Worm (Caenorhabditis elegans) whole organism, young adult: ENCODE results near the gene W10G6.1.

Experiments used
- D2030.7 ChIP-seq: fragments of 200-800 bp; sonication (Bioruptor generic); IDR thresholded peaks from 2 replicates; pipeline ENCODE4 v1.3.6; 2022; ENCODE audit warnings: missing genetic modification reagents, missing genetic modification characterization, missing compliant biosample characterization
- F10E7.11 ChIP-seq: sonication (generic microtip); optimal IDR thresholded peaks from 2 replicates; lab custom pipeline; 2017; ENCODE audit warnings: mild to moderate bottlenecking, missing genetic modification characterization, moderate library complexity, missing compliant biosample characterization
- F55B11.4 ChIP-seq: sonication (generic microtip); optimal IDR thresholded peaks from 2 replicates; lab custom pipeline; 2016; ENCODE audit warnings: missing compliant biosample characterization, missing genetic modification characterization, borderline replicate concordance; ENCODE audit not compliant: insufficient read depth
- K12H6.12 ChIP-seq: fragments of 200-800 bp; sonication (Bioruptor generic); optimal IDR thresholded peaks from 2 replicates; lab custom pipeline; 2018; ENCODE audit warnings: mild to moderate bottlenecking, missing genetic modification characterization, missing compliant biosample characterization
- T07F8.4 ChIP-seq: sonication (generic microtip); optimal IDR thresholded peaks from 2 replicates; lab custom pipeline; 2016; ENCODE audit warnings: mild to moderate bottlenecking, missing genetic modification characterization, moderate library complexity, missing compliant biosample characterization
- T26A5.8 ChIP-seq: sonication (generic microtip); optimal IDR thresholded peaks from 2 replicates; lab custom pipeline; 2016; ENCODE audit warnings: missing genetic modification characterization, missing compliant biosample characterization
- Y53F4B.3 ChIP-seq: fragments of 200-800 bp; sonication (Bioruptor generic); IDR thresholded peaks from 2 replicates; pipeline ENCODE4 v1.3.6; 2022; ENCODE audit warnings: missing genetic modification reagents, missing genetic modification characterization, missing compliant biosample characterization
- Y56A3A.18 ChIP-seq: fragments of 200-800 bp; sonication (Bioruptor generic); IDR thresholded peaks from 2 replicates; pipeline ENCODE4 v1.3.6; 2022; ENCODE audit warnings: missing genetic modification reagents, missing genetic modification characterization, missing compliant biosample characterization
- Y95B8A.8 ChIP-seq: fragments of 200-800 bp; sonication (Bioruptor generic); IDR thresholded peaks from 2 replicates; pipeline ENCODE4 v1.3.6; 2022; ENCODE audit warnings: missing genetic modification reagents, missing genetic modification characterization, missing compliant biosample characterization
- ZK185.1 ChIP-seq: sonication (generic microtip); optimal IDR thresholded peaks from 2 replicates; lab custom pipeline; 2016; ENCODE audit warnings: mild to moderate bottlenecking, missing genetic modification characterization, missing compliant biosample characterization; ENCODE audit not compliant: poor library complexity, severe bottlenecking
- ama-1 ChIP-seq, 3 experiments: fragments of 150-350 bp in 1 of 3; sonication (generic microtip) in 2 of 3; optimal IDR thresholded peaks; 2 replicates each; lab custom pipeline; 2014 to 2018; ENCODE audit warnings: missing biosample characterization in 2 of 3, missing genetic modification characterization in 2 of 3, missing genetic modification reagents in 2 of 3
- ceh-27 ChIP-seq: fragments of 200-800 bp; sonication (Bioruptor generic); optimal IDR thresholded peaks from 2 replicates; lab custom pipeline; 2018; ENCODE audit warnings: mild to moderate bottlenecking, missing genetic modification characterization, moderate library complexity, missing compliant biosample characterization
- ceh-58 ChIP-seq: fragments of 200-800 bp; sonication (Bioruptor generic); IDR thresholded peaks from 2 replicates; pipeline ENCODE4 v1.3.6; 2022; ENCODE audit warnings: missing genetic modification characterization, missing compliant biosample characterization
- ceh-91 ChIP-seq: fragments of 200-800 bp; sonication (Bioruptor generic); IDR thresholded peaks from 2 replicates; pipeline ENCODE4 v1.3.6; 2022; ENCODE audit warnings: missing genetic modification reagents, missing genetic modification characterization, missing compliant biosample characterization
- die-1 ChIP-seq: sonication (generic microtip); optimal IDR thresholded peaks from 2 replicates; lab custom pipeline; 2016; ENCODE audit warnings: missing genotype, mild to moderate bottlenecking, missing genetic modification characterization, missing compliant biosample characterization
- dox-1 ChIP-seq: fragments of 200-800 bp; sonication (Bioruptor generic); IDR thresholded peaks from 2 replicates; pipeline ENCODE4 v1.3.6; 2022; ENCODE audit warnings: missing genetic modification reagents, missing genetic modification characterization, missing compliant biosample characterization
- ekl-4 ChIP-seq: fragments of 200-800 bp; sonication (Bioruptor generic); IDR thresholded peaks from 2 replicates; pipeline ENCODE4 v1.3.6; 2022; ENCODE audit warnings: missing genetic modification reagents, missing genetic modification characterization, missing compliant biosample characterization
- hlh-12 ChIP-seq: sonication (generic microtip); optimal IDR thresholded peaks from 2 replicates; lab custom pipeline; 2016; ENCODE audit warnings: missing genetic modification characterization, missing compliant biosample characterization
- hrde-1 ChIP-seq: sonication (generic microtip); optimal IDR thresholded peaks from 2 replicates; lab custom pipeline; 2016; ENCODE audit warnings: missing genetic modification characterization, mild to moderate bottlenecking, missing compliant biosample characterization, moderate library complexity, missing genotype, missing genetic modification reagents, borderline replicate concordance
- let-526 ChIP-seq: fragments of 200-800 bp; sonication (Bioruptor generic); IDR thresholded peaks from 2 replicates; pipeline ENCODE4 v1.3.6; 2022; ENCODE audit warnings: missing genetic modification reagents, missing genetic modification characterization, missing compliant biosample characterization
- let-607 ChIP-seq, 2 experiments: fragments of 200-800 bp in 1 of 2; sonication (Bioruptor generic) in 1 of 2; sonication (generic microtip) in 1 of 2; optimal IDR thresholded peaks; 2 replicates each; lab custom pipeline; 2016 to 2018; ENCODE audit warnings: mild to moderate bottlenecking in 2 of 2, missing compliant biosample characterization in 2 of 2, missing genetic modification characterization in 2 of 2, moderate library complexity in 2 of 2, missing genotype in 1 of 2
- lin-26 ChIP-seq: fragments of 200-800 bp; sonication (Bioruptor generic); IDR thresholded peaks from 2 replicates; pipeline ENCODE4 v1.3.6; 2022; ENCODE audit warnings: missing genetic modification reagents, missing genetic modification characterization, missing compliant biosample characterization
- lin-35 ChIP-seq, 3 experiments: fragments of 150-350 bp in 2 of 3; sonication (generic microtip) in 1 of 3; optimal IDR thresholded peaks; 2 replicates each; lab custom pipeline; 2014 to 2018; ENCODE audit warnings: missing biosample characterization in 3 of 3, missing genetic modification characterization in 3 of 3, missing genetic modification reagents in 3 of 3
- lin-40 ChIP-seq: sonication (generic microtip); optimal IDR thresholded peaks from 2 replicates; lab custom pipeline; 2016; ENCODE audit warnings: missing genetic modification characterization, mild to moderate bottlenecking, missing compliant biosample characterization, missing genotype, missing genetic modification reagents
- lin-54 ChIP-seq: fragments of 200-800 bp; sonication (Bioruptor generic); optimal IDR thresholded peaks from 2 replicates; lab custom pipeline; 2018; ENCODE audit warnings: mild to moderate bottlenecking, missing genetic modification characterization, missing compliant biosample characterization
- mcd-1 ChIP-seq: fragments of 200-800 bp; sonication (Bioruptor generic); IDR thresholded peaks from 2 replicates; pipeline ENCODE4 v1.3.6; 2022; ENCODE audit warnings: missing genetic modification reagents, missing genetic modification characterization, missing compliant biosample characterization
- mes-4 ChIP-seq: sonication (generic microtip); optimal IDR thresholded peaks from 2 replicates; lab custom pipeline; 2016; ENCODE audit warnings: missing genotype, missing genetic modification characterization, missing compliant biosample characterization
- nfyb-1 ChIP-seq: fragments of 200-800 bp; sonication (Bioruptor generic); IDR thresholded peaks from 2 replicates; pipeline ENCODE4 v1.3.6; 2022; ENCODE audit warnings: missing genetic modification reagents, missing genetic modification characterization, missing compliant biosample characterization
- nhr-179 ChIP-seq: sonication (generic microtip); optimal IDR thresholded peaks from 2 replicates; lab custom pipeline; 2016; ENCODE audit warnings: mild to moderate bottlenecking, missing genetic modification characterization, missing compliant biosample characterization
- nhr-80 ChIP-seq: sonication (generic microtip); optimal IDR thresholded peaks from 2 replicates; lab custom pipeline; 2016; ENCODE audit warnings: missing genetic modification characterization, missing compliant biosample characterization
- nhr-90 ChIP-seq: sonication (generic microtip); optimal IDR thresholded peaks from 2 replicates; lab custom pipeline; 2016; ENCODE audit warnings: missing genotype, mild to moderate bottlenecking, missing genetic modification characterization, missing compliant biosample characterization
- pbrm-1 ChIP-seq: fragments of 200-800 bp; sonication (Bioruptor generic); IDR thresholded peaks from 2 replicates; pipeline ENCODE4 v1.3.6; 2022; ENCODE audit warnings: missing genetic modification reagents, missing genetic modification characterization, missing compliant biosample characterization
- rcor-1 ChIP-seq: fragments of 200-800 bp; sonication (Bioruptor generic); IDR thresholded peaks from 2 replicates; pipeline ENCODE4 v1.3.6; 2022; ENCODE audit warnings: missing genetic modification reagents, missing genetic modification characterization, missing compliant biosample characterization
- rpc-1 ChIP-seq, 2 experiments: fragments of 150-350 bp in 1 of 2; sonication (generic microtip) in 1 of 2; optimal IDR thresholded peaks; 2 replicates each; lab custom pipeline; 2014 to 2018; ENCODE audit warnings: missing biosample characterization in 1 of 2, missing genetic modification characterization in 1 of 2, missing genetic modification reagents in 1 of 2, missing genotype in 1 of 2
- sdz-38 ChIP-seq: sonication (generic microtip); optimal IDR thresholded peaks from 2 replicates; lab custom pipeline; 2016; ENCODE audit warnings: missing genotype, missing genetic modification characterization, missing compliant biosample characterization
- snpc-1.1 ChIP-seq: sonication (generic microtip); optimal IDR thresholded peaks from 2 replicates; lab custom pipeline; 2017; ENCODE audit warnings: missing genetic modification characterization, mild to moderate bottlenecking, missing compliant biosample characterization, antibody characterized with exemption, moderate library complexity, missing genotype, missing genetic modification reagents; ENCODE audit not compliant: insufficient read depth
- snpc-1.3 ChIP-seq: sonication (generic microtip); optimal IDR thresholded peaks from 2 replicates; lab custom pipeline; 2017; ENCODE audit warnings: missing genetic modification characterization, mild to moderate bottlenecking, missing compliant biosample characterization, antibody characterized with exemption, moderate library complexity, missing genotype, missing genetic modification reagents; ENCODE audit not compliant: insufficient read depth
- snpc-3.4 ChIP-seq: sonication (generic microtip); optimal IDR thresholded peaks from 2 replicates; lab custom pipeline; 2017; ENCODE audit warnings: missing genetic modification characterization, mild to moderate bottlenecking, missing compliant biosample characterization, antibody characterized with exemption, moderate library complexity, missing genotype, missing genetic modification reagents
- snpc-4 ChIP-seq, 5 experiments: fragments of 150-350 bp in 1 of 5; sonication (generic microtip) in 4 of 5; optimal IDR thresholded peaks; 2 replicates each; lab custom pipeline; 2014 to 2018; ENCODE audit warnings: missing genetic modification characterization in 5 of 5, missing biosample characterization in 3 of 5, antibody characterized with exemption in 2 of 5, mild to moderate bottlenecking in 2 of 5, missing compliant biosample characterization in 2 of 5, missing genotype in 2 of 5, moderate library complexity in 2 of 5, missing genetic modification reagents in 1 of 5
- tbp1 ChIP-seq: fragments of 200-800 bp; sonication (Bioruptor generic); optimal IDR thresholded peaks from 2 replicates; lab custom pipeline; 2018; ENCODE audit warnings: mild to moderate bottlenecking, missing genetic modification characterization, missing compliant biosample characterization
- tbx-9 ChIP-seq: sonication (generic microtip); optimal IDR thresholded peaks from 2 replicates; lab custom pipeline; 2016; ENCODE audit warnings: borderline replicate concordance, missing genetic modification characterization, inconsistent platforms, missing compliant biosample characterization
- zim-3 ChIP-seq: sonication (generic microtip); optimal IDR thresholded peaks from 2 replicates; lab custom pipeline; 2017; ENCODE audit warnings: mild to moderate bottlenecking, missing genetic modification characterization, moderate library complexity, missing compliant biosample characterization
- ztf-26 ChIP-seq: sonication (generic microtip); optimal IDR thresholded peaks from 2 replicates; lab custom pipeline; 2017; ENCODE audit warnings: missing genetic modification characterization, missing compliant biosample characterization

Gene W10G6.1

DNA sequence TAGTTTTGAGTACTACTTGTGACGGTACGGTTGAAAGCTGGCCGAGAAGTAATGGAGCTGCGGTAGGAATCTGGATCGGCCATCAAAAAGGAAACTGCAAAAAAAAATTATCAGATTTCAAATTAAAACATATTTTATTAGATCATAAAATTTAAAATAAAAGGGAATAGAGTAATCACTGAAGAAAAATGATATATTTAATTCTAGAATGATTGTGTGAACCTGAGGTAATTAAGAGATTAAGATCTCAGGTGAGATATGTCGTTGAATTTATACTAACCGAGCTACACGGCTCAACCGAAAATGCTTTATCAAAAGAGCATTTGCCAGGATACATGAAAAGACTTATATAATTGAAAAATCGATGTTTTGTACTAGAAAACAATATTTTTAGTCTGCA lies 25.0 kb downstream of the W10G6.1 start, which contains the start of gene ifa-3:
Gene ifa-3, minus strand, starts transcription at position 101 of the 400 bp plus-strand sequence.
- TF ChIP-seq tbx-9 (tag; lab: Kevin White, UChicago), result no peak
- TF ChIP-seq Y95B8A.8, result no peak
- no peak for TF ChIP-seq T26A5.8 (tag; lab: Kevin White, UChicago)
- no peak for TF ChIP-seq Y56A3A.18 (GFP tag; lab: Robert Waterston, UW)
- TF ChIP-seq ztf-26 (tag; lab: Kevin White, UChicago), result no peak
- no peak for TF ChIP-seq let-526 (GFP tag; lab: Robert Waterston, UW)
- TF ChIP-seq Y53F4B.3, result no peak
- TF ChIP-seq ceh-91 (GFP tag; lab: Robert Waterston, UW), result no peak

DNA sequence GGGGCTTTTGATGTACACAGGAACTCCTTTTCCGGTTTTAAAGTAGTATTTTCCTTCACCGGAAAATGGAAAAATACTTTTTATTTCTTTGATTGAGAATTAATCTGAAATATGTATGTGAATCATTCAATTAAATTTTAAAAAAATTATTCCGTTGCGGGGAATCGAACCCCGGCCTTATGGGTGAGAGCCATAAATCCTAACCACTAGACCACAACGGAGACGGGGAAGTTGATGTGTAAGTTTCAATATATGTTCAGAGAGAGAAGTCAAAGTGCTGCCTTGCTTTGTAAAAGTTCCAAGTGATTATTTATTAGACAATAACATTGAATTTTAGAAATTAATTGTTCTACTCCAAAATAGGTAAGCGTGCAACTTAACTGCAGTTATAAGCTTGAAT lies 26.2 kb downstream of the W10G6.1 start:
- TF ChIP-seq dox-1 (GFP tag; lab: Robert Waterston, UW) (peak; percentile 61), snpc-4 (GFP tag; optimal IDR thresholded peaks at IDR 0.05; lab: Kevin White, UChicago) (no peak), snpc-4 (tag; optimal IDR thresholded peaks at IDR 0.05; lab: Kevin White, UChicago) (peak; percentile 0 to 80 (median 70)), tbp1 (GFP tag; lab: Kevin White, UChicago) (peak; percentile 96), lin-26 (peak; percentile 86), snpc-1.1 (tag; lab: Kevin White, UChicago) (peak; percentile 26), ceh-91 (GFP tag; lab: Robert Waterston, UW) (no peak), let-607 (tag; optimal IDR thresholded peaks at IDR 0.05; lab: Kevin White, UChicago) (peak in 1 of 2 experiments; percentile 40), die-1 (tag; lab: Kevin White, UChicago) (peak; percentile 89), hrde-1 (tag; lab: Kevin White, UChicago) (no peak), snpc-3.4 (peak; percentile 29), lin-35 (GFP tag; optimal IDR thresholded peaks at IDR 0.05; lab: Kevin White, UChicago) (peak in 1 of 3 experiments; percentile 65), ama-1 (optimal IDR thresholded peaks at IDR 0.05; lab: Kevin White, UChicago) (no peak), ama-1 (GFP tag; optimal IDR thresholded peaks at IDR 0.05; lab: Kevin White, UChicago) (peak in 1 of 2 experiments; percentile 87), ceh-58 (no peak), pbrm-1 (GFP tag; lab: Robert Waterston, UW) (peak; percentile 71), rpc-1 (optimal IDR thresholded peaks at IDR 0.05; lab: Kevin White, UChicago) (peak; percentile 93), rpc-1 (tag; optimal IDR thresholded peaks at IDR 0.05; lab: Kevin White, UChicago) (peak; percentile 95), rcor-1 (GFP tag; lab: Robert Waterston, UW) (peak; percentile 44), snpc-1.3 (tag; lab: Kevin White, UChicago) (peak; percentile 86), lin-54 (GFP tag; lab: Kevin White, UChicago) (peak; percentile 24), ZK185.1 (tag; lab: Kevin White, UChicago) (peak; percentile 93), hlh-12 (tag; lab: Kevin White, UChicago) (no peak), T07F8.4 (peak; percentile 50), lin-40 (tag; lab: Kevin White, UChicago) (peak; percentile 28), zim-3 (no peak), sdz-38 (tag; lab: Kevin White, UChicago) (no peak), nhr-90 (peak; percentile 70), mes-4 (tag; lab: Kevin White, UChicago) (peak; percentile 64), F55B11.4 (tag; lab: Kevin White, UChicago) (no peak), ceh-27 (GFP tag; lab: Kevin White, UChicago) (no peak), mcd-1 (GFP tag; lab: Robert Waterston, UW) (peak; percentile 12; the same call in 1 of the 2 replicates), K12H6.12 (tag; lab: Kevin White, UChicago) (no peak), ekl-4 (GFP tag; lab: Robert Waterston, UW) (peak; percentile 41; the same call in 1 of the 2 replicates), nhr-179 (peak; percentile 66), Y56A3A.18 (GFP tag; lab: Robert Waterston, UW) (peak; percentile 44; the same call in 1 of the 2 replicates), nfyb-1 (GFP tag; lab: Robert Waterston, UW) (peak; percentile 43; the same call in 1 of the 2 replicates), F10E7.11 (tag; lab: Kevin White, UChicago) (peak; percentile 43), D2030.7 (GFP tag; lab: Robert Waterston, UW) (peak; percentile 62), nhr-80 (peak; percentile 13)
